Fruit fly (Drosophila melanogaster) whole organism, embryonic: ENCODE results near the gene Pvf1.

Source experiments
- CG18011 ChIP-seq: fragments of 200-800 bp; sonication (Bioruptor generic); optimal IDR thresholded peaks from 2 replicates; lab custom pipeline; 2017; ENCODE audit warnings: missing biosample characterization, missing genetic modification characterization, mild to moderate bottlenecking, moderate library complexity, missing genotype
- CG34376 ChIP-seq: fragments of 200-800 bp; sonication (Bioruptor generic); optimal IDR thresholded peaks from 2 replicates; lab custom pipeline; 2018; ENCODE audit warnings: missing biosample characterization, mild to moderate bottlenecking, missing genetic modification characterization
- CG6765 ChIP-seq: fragments of 200-800 bp; sonication (Bioruptor generic); optimal IDR thresholded peaks from 3 replicates; lab custom pipeline; 2017; ENCODE audit warnings: missing biosample characterization, mild to moderate bottlenecking, missing genetic modification characterization
- Gsc ChIP-seq: fragments of 200-800 bp; sonication (Bioruptor generic); IDR thresholded peaks from 2 replicates; pipeline ENCODE4 v1.3.6; 2022; ENCODE audit warnings: missing biosample characterization, missing genetic modification characterization
- Gug ChIP-seq: fragments of 200-800 bp; sonication (Bioruptor generic); IDR thresholded peaks from 4 replicates; pipeline ENCODE4 v1.3.6; 2022; ENCODE audit warnings: missing biosample characterization, missing genetic modification characterization
- inv ChIP-seq: fragments of 200-800 bp; sonication (Bioruptor generic); IDR thresholded peaks from 2 replicates; pipeline ENCODE4 v1.3.6; 2022; ENCODE audit warnings: missing biosample characterization, missing genetic modification characterization; ENCODE audit not compliant: partially characterized antibody
- p53 ChIP-seq: fragments of 200-800 bp; sonication (Bioruptor generic); optimal IDR thresholded peaks from 2 replicates; lab custom pipeline; 2016; ENCODE audit warnings: missing biosample characterization, missing genetic modification characterization
- z ChIP-seq: fragments of 200-800 bp; sonication (Bioruptor generic); IDR thresholded peaks from 3 replicates; pipeline ENCODE4 v1.3.6; 2022; ENCODE audit warnings: missing biosample characterization, missing genetic modification characterization

DNA sequence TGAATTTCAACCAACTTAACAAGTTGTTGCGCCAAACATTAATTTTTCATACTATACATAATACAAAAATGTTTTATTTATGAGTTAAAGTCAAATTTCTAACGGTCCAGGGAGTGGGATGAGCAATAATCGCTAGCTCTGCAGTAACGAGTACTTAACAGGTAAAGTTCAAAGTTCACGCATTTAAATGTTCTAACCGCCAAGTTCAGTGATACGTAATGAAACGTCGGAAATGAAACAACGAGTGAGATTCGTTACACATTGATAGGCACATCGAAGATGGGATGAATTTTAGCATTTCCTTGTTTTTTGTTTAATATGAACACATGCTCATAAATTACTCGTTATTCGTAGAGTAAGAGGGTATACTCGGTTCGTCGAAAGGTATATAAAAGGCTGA lies 20.4 kb upstream of the Pvf1 start:
- TF ChIP-seq inv (GFP tag; lab: Robert Waterston, UW) = no peak
- TF ChIP-seq p53 (GFP tag; lab: Kevin White, UChicago) = no peak
- no peak for TF ChIP-seq z (GFP tag; lab: Robert Waterston, UW)
- no peak for TF ChIP-seq Gug (GFP tag; lab: Robert Waterston, UW)
- TF ChIP-seq CG18011 = no peak
- TF ChIP-seq CG6765 (GFP tag; lab: Kevin White, UChicago) = no peak
- TF ChIP-seq CG34376 (GFP tag; lab: Kevin White, UChicago) = no peak
- no peak for TF ChIP-seq Gsc (GFP tag; lab: Robert Waterston, UW)
